Fruit fly (Drosophila melanogaster): ENCODE results near the gene Ca-beta.

Ca-beta gene

DNA sequence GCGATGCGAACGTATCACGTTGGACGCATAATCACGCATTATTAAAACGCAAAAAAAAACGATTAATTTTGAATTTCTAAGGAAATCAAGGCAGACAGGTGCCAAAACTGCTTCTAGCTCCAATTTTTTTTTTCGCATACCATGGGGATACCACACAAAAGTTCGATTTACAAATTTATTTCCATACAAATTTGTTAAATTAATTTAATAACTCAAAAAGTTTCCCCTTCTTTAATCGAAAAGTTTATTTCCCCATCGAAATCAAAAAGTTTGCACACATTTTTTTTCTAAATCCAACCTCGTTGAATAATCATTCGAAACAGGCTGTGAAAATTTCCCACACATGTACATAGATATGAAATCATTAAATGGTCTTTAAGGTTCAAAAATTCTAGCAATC lies 58.0 kb downstream of the Ca-beta start, which contains the start of gene CG31867:
CG31867 (minus strand) TSS at position 101 of the 400 bp plus-strand sequence.
- TF ChIP-seq nau (GFP tag; optimal IDR thresholded peaks at IDR 0.05), result no peak
- TF ChIP-seq odd (GFP tag; optimal IDR thresholded peaks at IDR 0.05), result no peak
- TF ChIP-seq HLHmδ (GFP tag; optimal IDR thresholded peaks at IDR 0.05), result no peak
- no peak for TF ChIP-seq wek (GFP tag; optimal IDR thresholded peaks at IDR 0.05)
- TF ChIP-seq CG11560 (tag; IDR thresholded peaks at IDR 0.05), result no peak
- no peak for TF ChIP-seq tio (GFP tag; optimal IDR thresholded peaks at IDR 0.05)
- TF ChIP-seq ac (GFP tag; optimal IDR thresholded peaks at IDR 0.05), result no peak
- TF ChIP-seq gsb-n (tag; optimal IDR thresholded peaks at IDR 0.05), result no peak
- no peak for TF ChIP-seq sqz (GFP tag; optimal IDR thresholded peaks at IDR 0.05)
- no peak for TF ChIP-seq grau (tag; optimal IDR thresholded peaks at IDR 0.05)
- TF ChIP-seq gcm2 (GFP tag; optimal IDR thresholded peaks at IDR 0.05), result no peak

DNA sequence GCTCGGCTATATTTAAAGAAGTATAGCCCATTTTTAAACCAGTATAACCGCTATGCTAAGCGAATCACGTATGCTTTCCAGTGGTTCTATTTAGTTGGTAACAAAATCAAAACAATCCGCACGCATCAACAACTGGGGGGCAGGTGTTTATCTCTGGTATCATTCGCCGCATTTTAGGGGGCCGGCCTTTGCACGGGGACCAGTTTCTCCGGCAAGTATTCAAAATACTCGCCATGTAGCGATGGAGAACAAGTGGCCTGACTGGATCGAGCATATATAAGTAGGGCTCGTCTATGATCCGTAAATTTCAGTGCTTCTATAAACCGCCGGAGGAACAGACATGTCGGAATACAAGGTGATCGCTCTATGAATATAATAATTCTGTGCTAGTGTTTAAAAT lies 67.3 kb downstream of the Ca-beta start, which contains the start of gene hgo:
hgo (plus strand) TSS at position 301 of the 400 bp plus-strand sequence.
- TF ChIP-seq CG12104 (GFP tag; optimal IDR thresholded peaks at IDR 0.05) (no peak), so (GFP tag; IDR thresholded peaks at IDR 0.05) (no peak), Ets65A (GFP tag) (peak; percentile 40), CG1024 (GFP tag; IDR thresholded peaks at IDR 0.05) (no peak), chinmo (GFP tag; IDR thresholded peaks at IDR 0.05; ENCODE audit: partially characterized antibody) (peak; percentile 34; the same call in 1 of the 4 replicates), CG2199 (GFP tag; IDR thresholded peaks at IDR 0.05) (peak; percentile 52; the same call in 1 of the 3 replicates)

DNA sequence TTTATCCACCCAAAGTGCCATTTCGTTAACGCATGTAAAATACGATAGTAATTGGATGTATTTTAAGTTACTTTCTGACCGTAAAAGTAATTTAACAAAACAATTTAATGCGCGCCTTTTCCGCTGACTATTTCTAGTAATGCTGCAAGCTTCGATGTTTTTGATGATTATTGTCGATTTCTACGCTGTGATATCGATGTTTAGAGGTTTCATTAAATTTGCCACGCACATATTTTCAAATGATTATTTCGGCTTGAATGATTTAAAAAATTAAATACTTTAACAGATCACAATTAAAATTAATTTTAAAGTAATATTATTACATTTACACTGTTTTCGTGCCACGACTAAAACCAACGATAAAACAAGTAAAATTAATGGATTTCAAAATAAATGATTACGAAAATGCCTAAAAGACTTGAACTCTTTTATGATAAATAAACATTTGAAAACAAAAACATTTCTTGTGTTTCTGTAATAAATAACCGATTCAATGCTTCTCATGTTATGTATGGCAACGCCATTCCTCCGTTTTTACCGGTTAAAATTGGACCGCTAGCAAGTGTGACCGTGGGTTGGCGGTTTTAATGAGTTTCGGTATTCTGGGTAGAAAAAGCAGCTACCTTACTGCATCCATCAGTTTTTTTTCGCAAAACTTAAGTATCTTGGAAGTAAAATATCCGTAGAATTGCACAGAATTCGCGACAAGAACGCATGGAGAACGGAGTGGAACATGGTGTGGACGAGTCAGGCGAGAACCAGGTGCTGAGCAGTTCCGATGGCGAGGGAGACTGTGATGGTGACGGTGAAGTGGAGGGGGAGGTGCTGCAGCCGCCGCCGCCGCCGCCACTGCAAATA lies 73.0 kb downstream of the Ca-beta start, which contains the start of the genes RfC38 and CG4751:
RfC38 (minus strand) TSS at position 495 of the 858 bp plus-strand sequence.
CG4751 (plus strand) TSS at position 587 of the 858 bp plus-strand sequence.
- peak; percentile 65; the same call in 2 of the 3 replicates for TF ChIP-seq CG34224 (GFP tag; IDR thresholded peaks at IDR 0.05; ENCODE audit: partially characterized antibody)
- no peak for TF ChIP-seq Sox100B (GFP tag; optimal IDR thresholded peaks at IDR 0.05)
- no peak for TF ChIP-seq Neu2 (GFP tag; optimal IDR thresholded peaks at IDR 0.05; ENCODE audit: borderline replicate concordance)
- peak; percentile 43; the same call in 2 of the 3 replicates for TF ChIP-seq Opbp (GFP tag; IDR thresholded peaks at IDR 0.05; ENCODE audit: partially characterized antibody)
- peak; percentile 50 for TF ChIP-seq Myb (GFP tag; optimal IDR thresholded peaks at IDR 0.05)
- no peak for TF ChIP-seq CG11247 (GFP tag; IDR thresholded peaks at IDR 0.05)
- no peak for TF ChIP-seq Ada2b (GFP tag; IDR thresholded peaks at IDR 0.05)
- TF ChIP-seq YL-1 (GFP tag; optimal IDR thresholded peaks at IDR 0.05), result peak; percentile 73
- TF ChIP-seq CG14860 (GFP tag; IDR thresholded peaks at IDR 0.05; ENCODE audit: partially characterized antibody), result peak; percentile 61; the same call in 2 of the 3 replicates
- TF ChIP-seq BEAF-32 (GFP tag; optimal IDR thresholded peaks at IDR 0.05), result peak; percentile 73
- TF ChIP-seq gfzf (GFP tag; optimal IDR thresholded peaks at IDR 0.05), result peak; percentile 89
- peak; percentile 73 for TF ChIP-seq CG2116 (GFP tag; optimal IDR thresholded peaks at IDR 0.05)
- TF ChIP-seq CG10267 (tag; optimal IDR thresholded peaks at IDR 0.05), result peak; percentile 56
- TF ChIP-seq CG4617 (GFP tag; optimal IDR thresholded peaks at IDR 0.05; ENCODE audit: borderline replicate concordance), result peak; percentile 94
- TF ChIP-seq amos (GFP tag; IDR thresholded peaks at IDR 0.05; ENCODE audit: partially characterized antibody), result peak; percentile 65
- peak; percentile 19 for TF ChIP-seq Fer3 (tag; optimal IDR thresholded peaks at IDR 0.05)
- no peak for TF ChIP-seq Hmr (GFP tag; optimal IDR thresholded peaks at IDR 0.05)
- peak; percentile 71 for TF ChIP-seq CG12659 (GFP tag; optimal IDR thresholded peaks at IDR 0.05)
- TF ChIP-seq Dp (GFP tag; optimal IDR thresholded peaks at IDR 0.05), result peak; percentile 65
- no peak for TF ChIP-seq ato (GFP tag; IDR thresholded peaks at IDR 0.05; ENCODE audit: partially characterized antibody)
- no peak for TF ChIP-seq vfl (GFP tag; optimal IDR thresholded peaks at IDR 0.05)
- no peak for TF ChIP-seq Nf-YA (GFP tag; IDR thresholded peaks at IDR 0.05)
- peak in 1 of 3 experiments; percentile 0 for TF ChIP-seq lola (GFP tag; optimal IDR thresholded peaks at IDR 0.05)
- peak; percentile 55 for TF ChIP-seq CoRest (tag; optimal IDR thresholded peaks at IDR 0.05)
- TF ChIP-seq Gsc (GFP tag; IDR thresholded peaks at IDR 0.05), result no peak
- TF ChIP-seq chinmo (GFP tag; IDR thresholded peaks at IDR 0.05; ENCODE audit: partially characterized antibody), result 0 out of 4 replicates have a peak, but pooled peaks have one; percentile 57
- TF ChIP-seq D (optimal IDR thresholded peaks at IDR 0.05), result no peak
- no peak for TF ChIP-seq D (GFP tag; optimal IDR thresholded peaks at IDR 0.05)
